Fruit fly (Drosophila melanogaster): ENCODE measurements around the gene CG9588.

The CG9588 gene

dm6 chr3R:13645874-13646370 lies 30.6 kb downstream of the CG9588 start, which contains the start of gene sqd (continued):
- peak; percentile 47 for TF ChIP-seq CG31365 (tag; optimal IDR thresholded peaks at IDR 0.05)
- TF ChIP-seq CrebB (tag; optimal IDR thresholded peaks at IDR 0.05): peak; percentile 31
- no peak for TF ChIP-seq ttk (GFP tag; IDR thresholded peaks at IDR 0.05)
- peak; percentile 56; the same call in 1 of the 2 replicates for TF ChIP-seq CG14441 (GFP tag; IDR thresholded peaks at IDR 0.05)
- TF ChIP-seq lmd (GFP tag; IDR thresholded peaks at IDR 0.05): no peak; the same call in 1 of the 2 replicates
- TF ChIP-seq NK7.1 (GFP tag; optimal IDR thresholded peaks at IDR 0.05): peak; percentile 5
- TF ChIP-seq CG16863 (GFP tag; optimal IDR thresholded peaks at IDR 0.05): no peak
- peak; percentile 12 for TF ChIP-seq pho (GFP tag; optimal IDR thresholded peaks at IDR 0.05)
- TF ChIP-seq Antp (GFP tag; optimal IDR thresholded peaks at IDR 0.05): peak; percentile 1
- no peak for TF ChIP-seq Mrtf (GFP tag; IDR thresholded peaks at IDR 0.05)
- TF ChIP-seq CG15011 (GFP tag; optimal IDR thresholded peaks at IDR 0.05): peak; percentile 1
- TF ChIP-seq dpn (GFP tag; optimal IDR thresholded peaks at IDR 0.05): peak; percentile 6 to 20
- no peak for TF ChIP-seq jigr1 (GFP tag; IDR thresholded peaks at IDR 0.05)
- TF ChIP-seq Hsf (GFP tag; optimal IDR thresholded peaks at IDR 0.05): peak; percentile 32
- TF ChIP-seq pzg (GFP tag; optimal IDR thresholded peaks at IDR 0.05): peak; percentile 58
- no peak for TF ChIP-seq CG4730 (GFP tag; IDR thresholded peaks at IDR 0.05)
- TF ChIP-seq CG9609 (GFP tag; optimal IDR thresholded peaks at IDR 0.05): no peak
- TF ChIP-seq PHDP (tag; optimal IDR thresholded peaks at IDR 0.05): peak; percentile 53
- TF ChIP-seq CG8290 (GFP tag; optimal IDR thresholded peaks at IDR 0.05): no peak
- peak in 1 of 2 experiments; percentile 73 for TF ChIP-seq CG8290 (tag; optimal IDR thresholded peaks at IDR 0.05)
- TF ChIP-seq C15 (GFP tag; IDR thresholded peaks at IDR 0.05): no peak
- no peak for TF ChIP-seq CG15601 (tag; optimal IDR thresholded peaks at IDR 0.05)
- peak; percentile 7; the same call in 1 of the 2 replicates for TF ChIP-seq CG13287 (GFP tag; IDR thresholded peaks at IDR 0.05; ENCODE audit: partially characterized antibody)
- TF ChIP-seq trem (tag; optimal IDR thresholded peaks at IDR 0.05): peak; percentile 63
- TF ChIP-seq Bteb2 (GFP tag; optimal IDR thresholded peaks at IDR 0.05): peak; percentile 14
- TF ChIP-seq CG2678 (tag; optimal IDR thresholded peaks at IDR 0.05): peak; percentile 34
- TF ChIP-seq gsb-n (tag; optimal IDR thresholded peaks at IDR 0.05): peak; percentile 12
- peak; percentile 41; the same call in 1 of the 2 replicates for TF ChIP-seq stc (GFP tag; IDR thresholded peaks at IDR 0.05)
- TF ChIP-seq CG14014 (GFP tag; IDR thresholded peaks at IDR 0.05): 0 out of 2 replicates have a peak, but pooled peaks have one; percentile 25
- no peak for TF ChIP-seq run (tag; optimal IDR thresholded peaks at IDR 0.05)
- TF ChIP-seq jumu (GFP tag; optimal IDR thresholded peaks at IDR 0.05): no peak
- TF ChIP-seq CG16779 (GFP tag; IDR thresholded peaks at IDR 0.05): no peak
- no peak for TF ChIP-seq CG12071 (GFP tag; optimal IDR thresholded peaks at IDR 0.05)
- no peak for TF ChIP-seq tap (tag; optimal IDR thresholded peaks at IDR 0.05)
- TF ChIP-seq ERR (GFP tag; optimal IDR thresholded peaks at IDR 0.05): no peak
- peak; percentile 64 for TF ChIP-seq CG8359 (GFP tag; optimal IDR thresholded peaks at IDR 0.05; ENCODE audit: borderline replicate concordance)
- no peak for TF ChIP-seq Poxn (GFP tag; IDR thresholded peaks at IDR 0.05)
- TF ChIP-seq CG13775 (GFP tag; optimal IDR thresholded peaks at IDR 0.05): peak; percentile 50
- TF ChIP-seq dmrt11E (tag; optimal IDR thresholded peaks at IDR 0.05): peak; percentile 43
- peak; percentile 50 for TF ChIP-seq zen (tag; optimal IDR thresholded peaks at IDR 0.05)
- TF ChIP-seq Max (GFP tag; optimal IDR thresholded peaks at IDR 0.05): peak; percentile 82
- no peak for TF ChIP-seq Lhr (GFP tag; optimal IDR thresholded peaks at IDR 0.05)
- TF ChIP-seq disco-r (GFP tag; optimal IDR thresholded peaks at IDR 0.05): no peak
- TF ChIP-seq wek (GFP tag; optimal IDR thresholded peaks at IDR 0.05): peak; percentile 70
- TF ChIP-seq Opbp (GFP tag; IDR thresholded peaks at IDR 0.05; ENCODE audit: partially characterized antibody): no peak
- TF ChIP-seq CG12659 (GFP tag; optimal IDR thresholded peaks at IDR 0.05): peak; percentile 54
- TF ChIP-seq CG11093 (GFP tag; IDR thresholded peaks at IDR 0.05): no peak
- peak; percentile 60 for TF ChIP-seq CG33213 (GFP tag; optimal IDR thresholded peaks at IDR 0.05)
- TF ChIP-seq trh (GFP tag; optimal IDR thresholded peaks at IDR 0.05): no peak
- TF ChIP-seq CG30020 (tag; optimal IDR thresholded peaks at IDR 0.05): peak; percentile 93
- TF ChIP-seq CG16813 (GFP tag; IDR thresholded peaks at IDR 0.05; ENCODE audit: partially characterized antibody): 0 out of 3 replicates have a peak, but pooled peaks have one; percentile 28
